Fruit fly (Drosophila melanogaster): ENCODE results near the gene Afti.

Gene Afti

dm6 chr3R:14285059-14285953 is 41.2 kb downstream of the Afti start (continued):
- peak; percentile 14 for TF ChIP-seq CG13424 (tag; optimal IDR thresholded peaks at IDR 0.05)
- no peak for TF ChIP-seq CG3995 (GFP tag; optimal IDR thresholded peaks at IDR 0.05)
- TF ChIP-seq wek (GFP tag; optimal IDR thresholded peaks at IDR 0.05) = no peak
- TF ChIP-seq hkb (optimal IDR thresholded peaks at IDR 0.05) = no peak
- TF ChIP-seq hkb (GFP tag; IDR thresholded peaks at IDR 0.05) = no peak
- no peak for TF ChIP-seq CG31441 (GFP tag; IDR thresholded peaks at IDR 0.05)
- no peak for TF ChIP-seq odd (GFP tag; optimal IDR thresholded peaks at IDR 0.05)
- peak; percentile 3 for TF ChIP-seq CG30431 (GFP tag; optimal IDR thresholded peaks at IDR 0.05)
- TF ChIP-seq org-1 (GFP tag; optimal IDR thresholded peaks at IDR 0.05) = no peak
- TF ChIP-seq CG2129 (GFP tag; IDR thresholded peaks at IDR 0.05; ENCODE audit: partially characterized antibody) = no peak
- no peak for TF ChIP-seq MESR4 (GFP tag; optimal IDR thresholded peaks at IDR 0.05)
- no peak for TF ChIP-seq Blimp-1 (GFP tag; optimal IDR thresholded peaks at IDR 0.05)
- no peak for TF ChIP-seq ase (GFP tag; IDR thresholded peaks at IDR 0.05)
- no peak for TF ChIP-seq Ets97D (GFP tag; optimal IDR thresholded peaks at IDR 0.05)
- TF ChIP-seq CkIIα-i1 (GFP tag; IDR thresholded peaks at IDR 0.05) = no peak
- no peak for TF ChIP-seq CG13296 (GFP tag; optimal IDR thresholded peaks at IDR 0.05)
- no peak for TF ChIP-seq hth (optimal IDR thresholded peaks at IDR 0.05)
- no peak for TF ChIP-seq CG42726 (GFP tag; IDR thresholded peaks at IDR 0.05; ENCODE audit: partially characterized antibody)
- TF ChIP-seq HLHmδ (GFP tag; optimal IDR thresholded peaks at IDR 0.05) = no peak
- no peak for TF ChIP-seq Dp (GFP tag; optimal IDR thresholded peaks at IDR 0.05)
- peak; percentile 90 for TF ChIP-seq abd-A (tag; optimal IDR thresholded peaks at IDR 0.05)
- TF ChIP-seq Hr78 (GFP tag; optimal IDR thresholded peaks at IDR 0.05) = no peak
- no peak for TF ChIP-seq Ets65A (GFP tag)
- TF ChIP-seq gcm2 (GFP tag; optimal IDR thresholded peaks at IDR 0.05) = no peak
- peak; percentile 50 for TF ChIP-seq CoRest (tag; optimal IDR thresholded peaks at IDR 0.05)
- no peak for TF ChIP-seq CG43689 (GFP tag; IDR thresholded peaks at IDR 0.05)
- no peak for TF ChIP-seq Poxn (GFP tag; IDR thresholded peaks at IDR 0.05)
- TF ChIP-seq tup (GFP tag; optimal IDR thresholded peaks at IDR 0.05) = peak; percentile 12
- no peak for TF ChIP-seq slbo (GFP tag; IDR thresholded peaks at IDR 0.05)
- no peak for TF ChIP-seq CG10209 (GFP tag; optimal IDR thresholded peaks at IDR 0.05)
- no peak for TF ChIP-seq Fer2 (tag; optimal IDR thresholded peaks at IDR 0.05)
- TF ChIP-seq CG3726 (GFP tag; IDR thresholded peaks at IDR 0.05) = no peak
- TF ChIP-seq C15 (GFP tag; IDR thresholded peaks at IDR 0.05) = no peak
- TF ChIP-seq CG9932 (GFP tag; IDR thresholded peaks at IDR 0.05) = no peak
- TF ChIP-seq CG6854 (GFP tag; optimal IDR thresholded peaks at IDR 0.05) = peak; percentile 13
- TF ChIP-seq pros (GFP tag; optimal IDR thresholded peaks at IDR 0.05) = no peak
- TF ChIP-seq bsh (GFP tag; optimal IDR thresholded peaks at IDR 0.05) = no peak
- no peak for TF ChIP-seq CG1024 (GFP tag; IDR thresholded peaks at IDR 0.05)
- TF ChIP-seq CG6254 (GFP tag; optimal IDR thresholded peaks at IDR 0.05) = no peak
- TF ChIP-seq Oaz (GFP tag; IDR thresholded peaks at IDR 0.05) = no peak
- TF ChIP-seq insv (GFP tag; optimal IDR thresholded peaks at IDR 0.05) = no peak
- TF ChIP-seq CG6689 (GFP tag; IDR thresholded peaks at IDR 0.05) = no peak
- peak; percentile 33 for TF ChIP-seq Hr3 (GFP tag; optimal IDR thresholded peaks at IDR 0.05)
- TF ChIP-seq CG15479 (GFP tag; optimal IDR thresholded peaks at IDR 0.05) = no peak
- TF ChIP-seq CG11695 (GFP tag; IDR thresholded peaks at IDR 0.05) = no peak
- TF ChIP-seq corto (GFP tag; optimal IDR thresholded peaks at IDR 0.05) = no peak
- peak; percentile 16 for TF ChIP-seq CG9437 (GFP tag; optimal IDR thresholded peaks at IDR 0.05)
- TF ChIP-seq CG12391 (tag; optimal IDR thresholded peaks at IDR 0.05) = no peak
- no peak for TF ChIP-seq pfk (GFP tag; optimal IDR thresholded peaks at IDR 0.05)

Data from whole organism, embryonic.